Worm (Caenorhabditis elegans) whole organism, young adult: ENCODE results near the gene dsb-3.

Experiments used
- B0336.3 ChIP-seq: fragments of 200-800 bp; sonication (Bioruptor generic); IDR thresholded peaks from 2 replicates; pipeline ENCODE4 v1.3.6; 2022; ENCODE audit warnings: missing genetic modification characterization, missing compliant biosample characterization
- C17E4.6 ChIP-seq: fragments of 200-800 bp; sonication (Bioruptor generic); IDR thresholded peaks from 2 replicates; pipeline ENCODE4 v1.3.6; 2022; ENCODE audit warnings: missing genetic modification reagents, missing genetic modification characterization, missing compliant biosample characterization
- D2030.7 ChIP-seq: fragments of 200-800 bp; sonication (Bioruptor generic); IDR thresholded peaks from 2 replicates; pipeline ENCODE4 v1.3.6; 2022; ENCODE audit warnings: missing genetic modification reagents, missing genetic modification characterization, missing compliant biosample characterization
- F22D6.2 ChIP-seq: sonication (generic microtip); optimal IDR thresholded peaks from 2 replicates; lab custom pipeline; 2016; ENCODE audit warnings: mild to moderate bottlenecking, missing genetic modification characterization, missing compliant biosample characterization
- F23B12.7 ChIP-seq: sonication (generic microtip); optimal IDR thresholded peaks from 2 replicates; lab custom pipeline; 2017; ENCODE audit warnings: missing genetic modification characterization, mild to moderate bottlenecking, missing compliant biosample characterization, antibody characterized with exemption, moderate library complexity; ENCODE audit not compliant: insufficient read depth
- F33H1.4 ChIP-seq: fragments of 200-800 bp; sonication (Bioruptor generic); IDR thresholded peaks from 2 replicates; pipeline ENCODE4 v1.3.6; 2022; ENCODE audit warnings: missing genetic modification reagents, missing genetic modification characterization, missing compliant biosample characterization
- F49E8.2 ChIP-seq: sonication (generic microtip); optimal IDR thresholded peaks from 3 replicates; lab custom pipeline; 2017; ENCODE audit warnings: missing genetic modification characterization, mild to moderate bottlenecking, missing compliant biosample characterization, antibody characterized with exemption, moderate library complexity; ENCODE audit not compliant: insufficient read depth
- Y56A3A.18 ChIP-seq: fragments of 200-800 bp; sonication (Bioruptor generic); IDR thresholded peaks from 2 replicates; pipeline ENCODE4 v1.3.6; 2022; ENCODE audit warnings: missing genetic modification reagents, missing genetic modification characterization, missing compliant biosample characterization
- Y67H2A.10 ChIP-seq: fragments of 200-800 bp; sonication (Bioruptor generic); conservative IDR thresholded peaks from 2 replicates; pipeline ENCODE4 v1.3.6; 2022; ENCODE audit warnings: missing genetic modification reagents, missing genetic modification characterization, missing compliant biosample characterization
- Y95B8A.8 ChIP-seq: fragments of 200-800 bp; sonication (Bioruptor generic); IDR thresholded peaks from 2 replicates; pipeline ENCODE4 v1.3.6; 2022; ENCODE audit warnings: missing genetic modification reagents, missing genetic modification characterization, missing compliant biosample characterization
- attf-5 ChIP-seq: fragments of 200-800 bp; sonication (Bioruptor generic); optimal IDR thresholded peaks from 2 replicates; lab custom pipeline; 2018; ENCODE audit warnings: mild to moderate bottlenecking, missing genetic modification characterization, missing compliant biosample characterization
- ceh-79 ChIP-seq: sonication (generic microtip); optimal IDR thresholded peaks from 2 replicates; lab custom pipeline; 2017; ENCODE audit warnings: mild to moderate bottlenecking, missing genetic modification characterization, missing compliant biosample characterization
- chd-7 ChIP-seq: sonication (generic microtip); optimal IDR thresholded peaks from 2 replicates; lab custom pipeline; 2016; ENCODE audit warnings: mild to moderate bottlenecking, missing genetic modification characterization, moderate library complexity, missing compliant biosample characterization
- dpff-1 ChIP-seq: sonication (generic microtip); optimal IDR thresholded peaks from 2 replicates; lab custom pipeline; 2017; ENCODE audit warnings: mild to moderate bottlenecking, missing genetic modification characterization, missing compliant biosample characterization
- egl-18 ChIP-seq: fragments of 200-800 bp; sonication (Bioruptor generic); IDR thresholded peaks from 2 replicates; pipeline ENCODE4 v1.3.6; 2022; ENCODE audit warnings: missing genetic modification reagents, missing genetic modification characterization, missing compliant biosample characterization
- egl-44 ChIP-seq: fragments of 200-800 bp; sonication (Bioruptor generic); IDR thresholded peaks from 2 replicates; pipeline ENCODE4 v1.3.6; 2022; ENCODE audit warnings: missing genetic modification reagents, missing genetic modification characterization, missing compliant biosample characterization
- egrh-3 ChIP-seq: fragments of 200-800 bp; sonication (Bioruptor generic); IDR thresholded peaks from 2 replicates; pipeline ENCODE4 v1.3.6; 2022; ENCODE audit warnings: missing genetic modification reagents, missing genetic modification characterization, missing compliant biosample characterization
- ekl-4 ChIP-seq: fragments of 200-800 bp; sonication (Bioruptor generic); IDR thresholded peaks from 2 replicates; pipeline ENCODE4 v1.3.6; 2022; ENCODE audit warnings: missing genetic modification reagents, missing genetic modification characterization, missing compliant biosample characterization
- fkh-3 ChIP-seq: sonication (generic microtip); optimal IDR thresholded peaks from 2 replicates; lab custom pipeline; 2016; ENCODE audit warnings: mild to moderate bottlenecking, missing genetic modification characterization, missing compliant biosample characterization
- him-1 ChIP-seq: sonication (generic microtip); optimal IDR thresholded peaks from 2 replicates; lab custom pipeline; 2016; ENCODE audit warnings: missing genotype, missing genetic modification reagents, missing genetic modification characterization, missing compliant biosample characterization
- hlh-26 ChIP-seq: fragments of 200-800 bp; sonication (Bioruptor generic); conservative IDR thresholded peaks from 2 replicates; pipeline ENCODE4 v1.3.6; 2022; ENCODE audit warnings: missing genetic modification reagents, missing genetic modification characterization, missing compliant biosample characterization
- hmg-20 ChIP-seq: fragments of 200-800 bp; sonication (Bioruptor generic); IDR thresholded peaks from 2 replicates; pipeline ENCODE4 v1.3.6; 2022; ENCODE audit warnings: missing genetic modification reagents, missing genetic modification characterization, missing compliant biosample characterization
- hsf-1 ChIP-seq: fragments of 200-800 bp; sonication (Bioruptor generic); IDR thresholded peaks from 2 replicates; pipeline ENCODE4 v1.3.6; 2022; ENCODE audit warnings: missing genetic modification reagents, missing genetic modification characterization, missing compliant biosample characterization
- lag-1 ChIP-seq: fragments of 200-800 bp; sonication (Bioruptor generic); IDR thresholded peaks from 2 replicates; pipeline ENCODE4 v1.3.6; 2022; ENCODE audit warnings: missing genetic modification reagents, missing genetic modification characterization, missing compliant biosample characterization
- lin-40 ChIP-seq: sonication (generic microtip); optimal IDR thresholded peaks from 2 replicates; lab custom pipeline; 2016; ENCODE audit warnings: missing genetic modification characterization, mild to moderate bottlenecking, missing compliant biosample characterization, missing genotype, missing genetic modification reagents
- lsl-1 ChIP-seq: fragments of 200-800 bp; sonication (Bioruptor generic); optimal IDR thresholded peaks from 2 replicates; lab custom pipeline; 2018; ENCODE audit warnings: mild to moderate bottlenecking, missing genetic modification characterization, moderate library complexity, missing compliant biosample characterization
- madf-3 ChIP-seq: fragments of 200-800 bp; sonication (Bioruptor generic); IDR thresholded peaks from 2 replicates; pipeline ENCODE4 v1.3.6; 2022; ENCODE audit warnings: missing genetic modification reagents, missing genetic modification characterization, missing compliant biosample characterization
- madf-6 ChIP-seq: fragments of 200-800 bp; sonication (Bioruptor generic); IDR thresholded peaks from 2 replicates; pipeline ENCODE4 v1.3.6; 2022; ENCODE audit warnings: missing genetic modification reagents, missing genetic modification characterization, missing compliant biosample characterization
- mcd-1 ChIP-seq: fragments of 200-800 bp; sonication (Bioruptor generic); IDR thresholded peaks from 2 replicates; pipeline ENCODE4 v1.3.6; 2022; ENCODE audit warnings: missing genetic modification reagents, missing genetic modification characterization, missing compliant biosample characterization
- nfya-1 ChIP-seq: sonication (generic microtip); optimal IDR thresholded peaks from 2 replicates; lab custom pipeline; 2017; ENCODE audit warnings: antibody characterized with exemption, missing compliant biosample characterization, missing genetic modification characterization, borderline replicate concordance; ENCODE audit not compliant: insufficient read depth
- nfya-2 ChIP-seq: fragments of 200-800 bp; sonication (Bioruptor generic); IDR thresholded peaks from 2 replicates; pipeline ENCODE4 v1.3.6; 2022; ENCODE audit warnings: missing genetic modification reagents, missing genetic modification characterization, missing compliant biosample characterization
- nhr-80 ChIP-seq: sonication (generic microtip); optimal IDR thresholded peaks from 2 replicates; lab custom pipeline; 2016; ENCODE audit warnings: missing genetic modification characterization, missing compliant biosample characterization
- pbrm-1 ChIP-seq: fragments of 200-800 bp; sonication (Bioruptor generic); IDR thresholded peaks from 2 replicates; pipeline ENCODE4 v1.3.6; 2022; ENCODE audit warnings: missing genetic modification reagents, missing genetic modification characterization, missing compliant biosample characterization
- pha-4 ChIP-seq: fragments of 150-350 bp; sonication (generic microtip); optimal IDR thresholded peaks from 2 replicates; lab custom pipeline; 2014; ENCODE audit warnings: missing biosample characterization, missing genetic modification reagents, missing genetic modification characterization
- rec-8 ChIP-seq, 2 experiments: sonication (generic microtip); optimal IDR thresholded peaks; 2 replicates each; lab custom pipeline; 2016; ENCODE audit warnings: mild to moderate bottlenecking in 2 of 2, missing genetic modification characterization in 2 of 2, missing genetic modification reagents in 2 of 2, missing genotype in 2 of 2, missing biosample characterization in 1 of 2, missing compliant biosample characterization in 1 of 2, moderate library complexity in 1 of 2
- repo-1 ChIP-seq: sonication (generic microtip); optimal IDR thresholded peaks from 2 replicates; lab custom pipeline; 2017; ENCODE audit warnings: mild to moderate bottlenecking, missing genetic modification characterization, missing compliant biosample characterization
- snpc-1.3 ChIP-seq: sonication (generic microtip); optimal IDR thresholded peaks from 2 replicates; lab custom pipeline; 2017; ENCODE audit warnings: missing genetic modification characterization, mild to moderate bottlenecking, missing compliant biosample characterization, antibody characterized with exemption, moderate library complexity, missing genotype, missing genetic modification reagents; ENCODE audit not compliant: insufficient read depth
- snpc-3.4 ChIP-seq: sonication (generic microtip); optimal IDR thresholded peaks from 2 replicates; lab custom pipeline; 2017; ENCODE audit warnings: missing genetic modification characterization, mild to moderate bottlenecking, missing compliant biosample characterization, antibody characterized with exemption, moderate library complexity, missing genotype, missing genetic modification reagents
- tbp1 ChIP-seq: fragments of 200-800 bp; sonication (Bioruptor generic); optimal IDR thresholded peaks from 2 replicates; lab custom pipeline; 2018; ENCODE audit warnings: mild to moderate bottlenecking, missing genetic modification characterization, missing compliant biosample characterization
- tlf-1 ChIP-seq: fragments of 200-800 bp; sonication (Bioruptor generic); optimal IDR thresholded peaks from 2 replicates; lab custom pipeline; 2018; ENCODE audit warnings: mild to moderate bottlenecking, missing genetic modification characterization, missing compliant biosample characterization
- unc-130 ChIP-seq: sonication (generic microtip); optimal IDR thresholded peaks from 2 replicates; lab custom pipeline; 2016; ENCODE audit warnings: missing genetic modification reagents, missing genetic modification characterization, missing compliant biosample characterization
- unc-62 ChIP-seq: fragments of 150-350 bp; optimal IDR thresholded peaks from 2 replicates; lab custom pipeline; 2014; ENCODE audit warnings: missing biosample characterization, missing genetic modification reagents, missing genetic modification characterization

Gene dsb-3

DNA sequence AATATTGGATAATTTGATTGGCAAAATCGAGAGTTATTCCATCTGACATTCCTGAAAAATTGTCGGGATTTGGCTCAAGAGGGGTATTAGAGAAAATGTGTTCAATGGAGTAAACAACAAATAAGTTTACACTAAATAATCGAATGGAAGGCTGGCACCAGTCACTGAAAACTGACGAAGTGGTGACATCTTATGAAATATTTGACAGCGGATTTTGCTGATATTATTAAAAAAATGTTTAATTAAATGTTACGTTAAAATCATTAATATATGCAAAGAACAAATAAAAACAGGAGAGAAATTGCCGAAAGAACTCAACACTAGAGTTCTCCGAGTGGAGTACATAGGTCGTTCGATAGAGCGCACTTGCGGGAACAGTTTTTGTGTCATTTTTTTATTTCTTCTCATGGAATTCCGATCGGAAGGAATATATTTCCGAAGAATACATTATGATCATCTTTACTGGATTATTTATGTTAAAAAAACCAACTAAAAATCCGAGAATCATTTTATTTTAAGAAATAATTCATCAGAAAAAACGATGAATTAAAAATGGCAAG lies 26.2 kb upstream of the dsb-3 start, which contains the start of gene tag-322 (continued):
- TF ChIP-seq tbp1 (GFP tag; lab: Kevin White, UChicago) (peak; percentile 16), snpc-3.4 (no peak), egrh-3 (GFP tag; lab: Robert Waterston, UW) (no peak), lsl-1 (GFP tag; lab: Kevin White, UChicago) (peak; percentile 19), B0336.3 (0 out of 2 replicates have a peak, but pooled peaks have one; percentile 39)

DNA sequence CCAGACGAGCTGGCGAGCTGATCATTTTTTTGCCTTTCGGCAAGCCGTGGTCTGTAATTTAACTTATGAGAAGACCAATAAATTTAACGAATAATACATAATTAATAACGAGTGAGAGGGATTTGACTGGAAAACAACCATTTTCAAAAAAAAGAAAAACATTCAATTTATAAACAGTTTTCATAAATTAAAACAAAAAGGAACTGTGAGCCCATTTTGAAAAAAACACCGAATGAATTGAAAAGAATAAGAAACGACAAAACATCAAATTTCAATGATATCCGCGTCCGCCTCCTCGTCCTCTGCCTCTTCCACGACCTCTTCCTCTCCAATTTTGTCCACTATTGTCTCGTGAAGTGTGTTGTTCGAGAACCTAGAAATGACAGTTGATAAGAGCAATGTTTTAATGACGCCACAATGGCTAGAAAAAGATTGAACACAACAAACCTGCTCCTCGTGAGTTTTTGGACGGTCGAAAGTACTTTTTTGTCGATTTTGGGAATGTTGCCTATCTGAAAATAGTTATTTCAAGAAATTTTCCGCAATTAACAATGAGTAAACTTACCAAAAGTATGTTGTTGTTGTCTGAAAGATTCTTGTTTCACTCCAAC lies 24.5 kb upstream of the dsb-3 start, which contains the start of gene tag-321:
Gene tag-321 (minus strand): TSS at position 51 of the 611 bp plus-strand sequence.
- TF ChIP-seq nhr-80 (tag; lab: Kevin White, UChicago) = peak; percentile 63
- no peak for TF ChIP-seq him-1
- 0 out of 2 replicates have a peak, but pooled peaks have one; percentile 44 for TF ChIP-seq hsf-1 (GFP tag; lab: Robert Waterston, UW)
- TF ChIP-seq, all 124 proteins: peak for 2

- TF ChIP-seq Y67H2A.10 (no peak), Y56A3A.18 (GFP tag; lab: Robert Waterston, UW) (no peak), madf-3 (GFP tag; lab: Robert Waterston, UW) (0 out of 2 replicates have a peak, but pooled peaks have one; percentile 40), hsf-1 (GFP tag; lab: Robert Waterston, UW) (no peak), egl-44 (GFP tag; lab: Robert Waterston, UW) (no peak), pbrm-1 (GFP tag; lab: Robert Waterston, UW) (0 out of 2 replicates have a peak, but pooled peaks have one; percentile 35), nfya-1 (tag; lab: Kevin White, UChicago) (no peak), madf-6 (GFP tag; lab: Robert Waterston, UW) (peak; percentile 16; the same call in 1 of the 2 replicates), F22D6.2 (tag; lab: Kevin White, UChicago) (no peak), Y95B8A.8 (GFP tag; lab: Robert Waterston, UW) (no peak), hmg-20 (GFP tag; lab: Robert Waterston, UW) (no peak), rec-8 (tag; optimal IDR thresholded peaks at IDR 0.05; lab: Kevin White, UChicago) (no peak), hlh-26 (GFP tag; lab: Robert Waterston, UW) (no peak), F33H1.4 (no peak), D2030.7 (GFP tag; lab: Robert Waterston, UW) (no peak), snpc-1.3 (tag; lab: Kevin White, UChicago) (no peak), F49E8.2 (tag; lab: Kevin White, UChicago) (no peak), unc-130 (GFP tag; lab: Kevin White, UChicago) (no peak), dpff-1 (tag; lab: Kevin White, UChicago) (no peak), attf-5 (GFP tag; lab: Kevin White, UChicago) (no peak), nfya-2 (GFP tag; lab: Robert Waterston, UW) (no peak), tlf-1 (GFP tag; lab: Kevin White, UChicago) (peak; percentile 28), repo-1 (peak; percentile 12), unc-62 (GFP tag; lab: Kevin White, UChicago) (no peak), chd-7 (no peak), F23B12.7 (no peak), ceh-79 (tag; lab: Kevin White, UChicago) (no peak), lin-40 (tag; lab: Kevin White, UChicago) (no peak), ekl-4 (GFP tag; lab: Robert Waterston, UW) (no peak), mcd-1 (GFP tag; lab: Robert Waterston, UW) (peak; percentile 35; the same call in 1 of the 2 replicates), pha-4 (tag; lab: Kevin White, UChicago) (no peak), tbp1 (GFP tag; lab: Kevin White, UChicago) (peak; percentile 19), C17E4.6 (GFP tag; lab: Robert Waterston, UW) (no peak), lag-1 (no peak), egl-18 (GFP tag; lab: Robert Waterston, UW) (no peak), fkh-3 (tag; lab: Kevin White, UChicago) (no peak)
Measured at ce11 chrIV:7782292-7782691, 22.9 kb upstream of the dsb-3 start, which contains the start of gene sec-10. Gene sec-10, minus strand, starts transcription at chrIV:7782499.
